Fruit fly (Drosophila melanogaster): ENCODE data around the gene RabGGTb.

dm6 chr2L:2874542-2875194 is 4.2 kb upstream of the RabGGTb start, which contains the start of gene CG8814:
- TF ChIP-seq CG8478 (optimal IDR thresholded peaks at IDR 0.05) (no peak), CTCF (optimal IDR thresholded peaks at IDR 0.05) (no peak)

All from S2 (cell line).